Comparison of ENCODE assay signal across 5 worm cellular contexts in the genomic region with DNA sequence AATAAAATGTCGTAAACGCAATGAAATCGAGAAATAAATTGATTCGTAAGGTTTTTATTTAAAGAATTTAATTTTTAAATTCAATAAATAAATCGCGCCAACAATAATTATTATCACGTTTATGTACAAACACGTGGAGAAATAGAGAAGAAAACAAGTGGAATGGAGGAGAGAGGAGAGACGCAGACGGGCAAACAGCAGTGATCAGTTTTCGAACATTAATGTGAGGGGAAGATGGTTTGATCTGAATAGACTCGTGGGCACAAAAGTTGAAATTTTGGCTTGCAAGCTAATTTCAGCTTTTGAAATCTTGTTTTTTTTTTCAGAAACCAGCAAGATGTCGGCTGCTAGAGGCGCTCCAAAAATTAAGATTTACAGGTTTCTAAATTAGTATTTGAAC.
TF ChIP-seq lines count a peak whose summit lies in the region.

A gene (minus strand): TSS at position 323 of the 400 bp plus-strand sequence.

TF ChIP-seq in whole organism, L1 larva, 84 proteins besides CTCF, POLR2A, EP300 and RAD21 (continued from another document):
- TF ChIP-seq mep-1 (tag; optimal IDR thresholded peaks at IDR 0.05; lab: Kevin White, UChicago) (peak; percentile 53), tbx-2 (tag; optimal IDR thresholded peaks at IDR 0.05; lab: Kevin White, UChicago) (peak; percentile 26), mdl-1 (tag; optimal IDR thresholded peaks at IDR 0.05; lab: Kevin White, UChicago) (peak in 1 of 2 experiments; percentile 85), elt-2 (tag; optimal IDR thresholded peaks at IDR 0.05; lab: Kevin White, UChicago) (peak; percentile 51), nhr-28 (tag; optimal IDR thresholded peaks at IDR 0.05; lab: Kevin White, UChicago) (no peak), lin-35 (GFP tag; optimal IDR thresholded peaks at IDR 0.05; lab: Kevin White, UChicago) (peak in 1 of 2 experiments; percentile 67), elt-3 (tag; optimal IDR thresholded peaks at IDR 0.05; lab: Kevin White, UChicago) (peak in 2 of 6 experiments; percentile 50 to 71), C16A3.4 (tag; optimal IDR thresholded peaks at IDR 0.05; lab: Kevin White, UChicago) (peak; percentile 60), ztf-4 (tag; optimal IDR thresholded peaks at IDR 0.05; lab: Kevin White, UChicago) (peak; percentile 26), nhr-20 (tag; optimal IDR thresholded peaks at IDR 0.05; lab: Kevin White, UChicago) (peak; percentile 73), hlh-17 (GFP tag; optimal IDR thresholded peaks at IDR 0.05; lab: Kevin White, UChicago; ENCODE audit: borderline replicate concordance) (no peak), zip-4 (GFP tag; optimal IDR thresholded peaks at IDR 0.05; lab: Kevin White, UChicago) (no peak), nhr-237 (tag; optimal IDR thresholded peaks at IDR 0.05; lab: Kevin White, UChicago) (no peak), tlp-1 (tag; optimal IDR thresholded peaks at IDR 0.05; lab: Kevin White, UChicago) (no peak), nhr-90 (tag; optimal IDR thresholded peaks at IDR 0.05; lab: Kevin White, UChicago; ENCODE audit: poor library complexity) (peak; percentile 72), mef-2 (tag; optimal IDR thresholded peaks at IDR 0.05; lab: Kevin White, UChicago) (no peak), dpl-1 (GFP tag; optimal IDR thresholded peaks at IDR 0.05; lab: Kevin White, UChicago) (peak in 2 of 3 experiments; percentile 4 to 14), nhr-19 (GFP tag; conservative IDR thresholded peaks at IDR 0.05; lab: Robert Waterston, UW) (peak; percentile 50), ama-1 (optimal IDR thresholded peaks at IDR 0.05; lab: Kevin White, UChicago) (no peak), nhr-85 (tag; lab: Kevin White, UChicago) (peak; percentile 39), dsc-1 (tag; optimal IDR thresholded peaks at IDR 0.05; lab: Kevin White, UChicago) (peak; percentile 28)

TF ChIP-seq in whole organism, L2 larva, 48 proteins besides CTCF, POLR2A, EP300 and RAD21 (continued from another document and continues in another):
- no peak for TF ChIP-seq alr-1 (tag; optimal IDR thresholded peaks at IDR 0.05; lab: Kevin White, UChicago)
- TF ChIP-seq ama-1 (optimal IDR thresholded peaks at IDR 0.05; lab: Kevin White, UChicago), result no peak
- no peak for TF ChIP-seq unc-55 (GFP tag; optimal IDR thresholded peaks at IDR 0.05; lab: Kevin White, UChicago)
- TF ChIP-seq nhr-10 (tag; optimal IDR thresholded peaks at IDR 0.05; lab: Kevin White, UChicago), result no peak
- TF ChIP-seq C34F6.9 (tag; optimal IDR thresholded peaks at IDR 0.05; lab: Kevin White, UChicago), result no peak
- peak; percentile 90 for TF ChIP-seq sma-9 (GFP tag; optimal IDR thresholded peaks at IDR 0.05; lab: Kevin White, UChicago)
- TF ChIP-seq sma-9 (tag; optimal IDR thresholded peaks at IDR 0.05; lab: Kevin White, UChicago), result no peak
- no peak for TF ChIP-seq unc-62 (GFP tag; optimal IDR thresholded peaks at IDR 0.05; lab: Kevin White, UChicago)
- TF ChIP-seq ceh-82 (tag; optimal IDR thresholded peaks at IDR 0.05; lab: Kevin White, UChicago), result no peak
- TF ChIP-seq mbf-1 (tag; optimal IDR thresholded peaks at IDR 0.05; lab: Kevin White, UChicago), result no peak
- TF ChIP-seq mab-5 (tag; optimal IDR thresholded peaks at IDR 0.05; lab: Kevin White, UChicago), result no peak
- TF ChIP-seq skn-1 (tag; optimal IDR thresholded peaks at IDR 0.05; lab: Kevin White, UChicago), result no peak
- no peak for TF ChIP-seq nhr-11 (tag; optimal IDR thresholded peaks at IDR 0.05; lab: Kevin White, UChicago)
- no peak for TF ChIP-seq zag-1 (tag; optimal IDR thresholded peaks at IDR 0.05; lab: Kevin White, UChicago)
- TF ChIP-seq ceh-16 (tag; optimal IDR thresholded peaks at IDR 0.05; lab: Kevin White, UChicago), result no peak
- TF ChIP-seq nhr-129 (tag; optimal IDR thresholded peaks at IDR 0.05; lab: Kevin White, UChicago), result peak; percentile 12
- TF ChIP-seq sem-4 (tag; optimal IDR thresholded peaks at IDR 0.05; lab: Kevin White, UChicago), result no peak
- TF ChIP-seq nhr-12 (tag; optimal IDR thresholded peaks at IDR 0.05; lab: Kevin White, UChicago), result no peak
- no peak for TF ChIP-seq ztf-1 (GFP tag; conservative IDR thresholded peaks at IDR 0.05; lab: Robert Waterston, UW)
- TF ChIP-seq ztf-11 (tag; optimal IDR thresholded peaks at IDR 0.05; lab: Kevin White, UChicago), result no peak
- TF ChIP-seq R02D3.7 (tag; optimal IDR thresholded peaks at IDR 0.05; lab: Kevin White, UChicago), result no peak
- TF ChIP-seq lin-11 (tag; optimal IDR thresholded peaks at IDR 0.05; lab: Kevin White, UChicago), result no peak
- peak in 1 of 2 experiments; percentile 64 for TF ChIP-seq mdl-1 (tag; optimal IDR thresholded peaks at IDR 0.05; lab: Kevin White, UChicago)
- TF ChIP-seq blmp-1 (tag; optimal IDR thresholded peaks at IDR 0.05; lab: Kevin White, UChicago; ENCODE audit: insufficient read depth), result no peak
- TF ChIP-seq dmd-4 (tag; optimal IDR thresholded peaks at IDR 0.05; lab: Kevin White, UChicago), result no peak
- TF ChIP-seq ZK546.5 (tag; optimal IDR thresholded peaks at IDR 0.05; lab: Kevin White, UChicago), result no peak
- TF ChIP-seq aly-2 (tag; optimal IDR thresholded peaks at IDR 0.05; lab: Kevin White, UChicago), result no peak
- peak in 1 of 2 experiments; percentile 50 for TF ChIP-seq lsy-2 (tag; optimal IDR thresholded peaks at IDR 0.05; lab: Kevin White, UChicago)

TF ChIP-seq in whole organism, L3 larva, 47 proteins besides CTCF, POLR2A, EP300 and RAD21 (continued from another document):
- no peak for TF ChIP-seq R02D3.7 (tag; optimal IDR thresholded peaks at IDR 0.05; lab: Kevin White, UChicago)
- TF ChIP-seq lin-15B (tag; optimal IDR thresholded peaks at IDR 0.05; lab: Kevin White, UChicago), result no peak
- TF ChIP-seq eor-1 (tag; optimal IDR thresholded peaks at IDR 0.05; lab: Kevin White, UChicago), result no peak
- no peak for TF ChIP-seq ceh-16 (tag; optimal IDR thresholded peaks at IDR 0.05; lab: Kevin White, UChicago)
- no peak for TF ChIP-seq ceh-82 (tag; optimal IDR thresholded peaks at IDR 0.05; lab: Kevin White, UChicago)
- no peak for TF ChIP-seq nhr-12 (tag; optimal IDR thresholded peaks at IDR 0.05; lab: Kevin White, UChicago)
- TF ChIP-seq ztf-11 (tag; optimal IDR thresholded peaks at IDR 0.05; lab: Kevin White, UChicago), result no peak
- no peak for TF ChIP-seq nhr-25 (tag; optimal IDR thresholded peaks at IDR 0.05; lab: Kevin White, UChicago)
- no peak for TF ChIP-seq elt-3 (tag; optimal IDR thresholded peaks at IDR 0.05; lab: Kevin White, UChicago)
- no peak for TF ChIP-seq nhr-11 (tag; optimal IDR thresholded peaks at IDR 0.05; lab: Kevin White, UChicago)
- no peak for TF ChIP-seq egl-27 (tag; optimal IDR thresholded peaks at IDR 0.05; lab: Kevin White, UChicago)
- TF ChIP-seq pqm-1 (tag; optimal IDR thresholded peaks at IDR 0.05; lab: Kevin White, UChicago), result peak; percentile 86
- no peak for TF ChIP-seq aly-2 (tag; optimal IDR thresholded peaks at IDR 0.05; lab: Kevin White, UChicago)
- no peak for TF ChIP-seq nhr-67 (tag; optimal IDR thresholded peaks at IDR 0.05; lab: Kevin White, UChicago)
- no peak for TF ChIP-seq unc-39 (tag; optimal IDR thresholded peaks at IDR 0.05; lab: Kevin White, UChicago)
- no peak for TF ChIP-seq zag-1 (tag; optimal IDR thresholded peaks at IDR 0.05; lab: Kevin White, UChicago)
- no peak for TF ChIP-seq elt-1 (tag; optimal IDR thresholded peaks at IDR 0.05; lab: Kevin White, UChicago)
- TF ChIP-seq ZK546.5 (tag; optimal IDR thresholded peaks at IDR 0.05; lab: Kevin White, UChicago), result no peak
- TF ChIP-seq nhr-76 (tag; optimal IDR thresholded peaks at IDR 0.05; lab: Kevin White, UChicago), result no peak
- peak; percentile 63 for TF ChIP-seq elt-2 (tag; optimal IDR thresholded peaks at IDR 0.05; lab: Kevin White, UChicago)
- TF ChIP-seq fos-1 (tag; optimal IDR thresholded peaks at IDR 0.05; lab: Kevin White, UChicago), result no peak
- peak; percentile 26 for TF ChIP-seq nhr-23 (tag; optimal IDR thresholded peaks at IDR 0.05; lab: Kevin White, UChicago)
- TF ChIP-seq nhr-77 (tag; optimal IDR thresholded peaks at IDR 0.05; lab: Kevin White, UChicago), result no peak
- TF ChIP-seq mml-1 (tag; optimal IDR thresholded peaks at IDR 0.05; lab: Kevin White, UChicago), result no peak
- no peak for TF ChIP-seq fkh-10 (GFP tag; optimal IDR thresholded peaks at IDR 0.05; lab: Kevin White, UChicago)
- TF ChIP-seq tbx-2 (tag; optimal IDR thresholded peaks at IDR 0.05; lab: Kevin White, UChicago), result no peak
- TF ChIP-seq egl-5 (tag; optimal IDR thresholded peaks at IDR 0.05; lab: Kevin White, UChicago), result no peak
- no peak for TF ChIP-seq ztf-4 (tag; optimal IDR thresholded peaks at IDR 0.05; lab: Kevin White, UChicago)

TF ChIP-seq in whole organism, L4 larva, 104 proteins besides CTCF, POLR2A, EP300 and RAD21 (continued from another document and continues in another):
- TF ChIP-seq unc-62 (GFP tag; optimal IDR thresholded peaks at IDR 0.05 in 1 of 2; lab: Kevin White, UChicago), result no peak
- no peak for TF ChIP-seq unc-62 (tag; optimal IDR thresholded peaks at IDR 0.05; lab: Kevin White, UChicago)
- TF ChIP-seq mdt-29 (GFP tag; IDR thresholded peaks at IDR 0.05; lab: Robert Waterston, UW), result no peak
- TF ChIP-seq ces-1 (GFP tag; optimal IDR thresholded peaks at IDR 0.05; lab: Kevin White, UChicago), result no peak
- TF ChIP-seq F49E8.2 (tag; optimal IDR thresholded peaks at IDR 0.05; lab: Kevin White, UChicago; ENCODE audit: borderline replicate concordance), result no peak
- TF ChIP-seq F37D6.2 (tag; optimal IDR thresholded peaks at IDR 0.05; lab: Kevin White, UChicago), result no peak
- TF ChIP-seq lsy-2 (tag; optimal IDR thresholded peaks at IDR 0.05; lab: Kevin White, UChicago), result peak in 1 of 2 experiments; percentile 71
- TF ChIP-seq dve-1 (tag; optimal IDR thresholded peaks at IDR 0.05; lab: Kevin White, UChicago; ENCODE audit: insufficient read depth), result peak; percentile 94
- TF ChIP-seq aly-2 (tag; optimal IDR thresholded peaks at IDR 0.05; lab: Kevin White, UChicago), result no peak
- TF ChIP-seq nhr-111 (GFP tag; optimal IDR thresholded peaks at IDR 0.05; lab: Kevin White, UChicago), result no peak
- TF ChIP-seq set-16 (GFP tag; IDR thresholded peaks at IDR 0.05; lab: Robert Waterston, UW), result no peak
- no peak for TF ChIP-seq ama-1 (optimal IDR thresholded peaks at IDR 0.05; lab: Kevin White, UChicago)
- no peak for TF ChIP-seq jun-1 (tag; optimal IDR thresholded peaks at IDR 0.05; lab: Kevin White, UChicago)
- no peak for TF ChIP-seq daf-19 (GFP tag; conservative IDR thresholded peaks at IDR 0.05; lab: Robert Waterston, UW)
- no peak for TF ChIP-seq ZK337.2 (GFP tag; IDR thresholded peaks at IDR 0.05; lab: Robert Waterston, UW)
- no peak for TF ChIP-seq nhr-11 (tag; optimal IDR thresholded peaks at IDR 0.05; lab: Kevin White, UChicago)
- TF ChIP-seq ceh-20 (GFP tag; IDR thresholded peaks at IDR 0.05; lab: Robert Waterston, UW), result no peak
- TF ChIP-seq daf-12 (tag; optimal IDR thresholded peaks at IDR 0.05; lab: Kevin White, UChicago), result no peak
- no peak for TF ChIP-seq gei-8 (GFP tag; optimal IDR thresholded peaks at IDR 0.05; lab: Kevin White, UChicago)
- no peak for TF ChIP-seq lin-13 (GFP tag; optimal IDR thresholded peaks at IDR 0.05; lab: Kevin White, UChicago)
- no peak for TF ChIP-seq nhr-41 (GFP tag; IDR thresholded peaks at IDR 0.05; lab: Robert Waterston, UW)
- no peak for TF ChIP-seq cey-2 (tag; optimal IDR thresholded peaks at IDR 0.05; lab: Kevin White, UChicago; ENCODE audit: borderline replicate concordance, insufficient read depth)
- TF ChIP-seq lin-15B (tag; optimal IDR thresholded peaks at IDR 0.05; lab: Kevin White, UChicago), result no peak
- TF ChIP-seq Y75B8A.6 (GFP tag; IDR thresholded peaks at IDR 0.05; lab: Robert Waterston, UW), result no peak; the same call in 1 of the 2 replicates
- TF ChIP-seq dmd-6 (GFP tag; IDR thresholded peaks at IDR 0.05; lab: Robert Waterston, UW), result peak; percentile 80
- TF ChIP-seq nhr-25 (tag; optimal IDR thresholded peaks at IDR 0.05; lab: Kevin White, UChicago; ENCODE audit: borderline replicate concordance, insufficient read depth), result no peak
- no peak for TF ChIP-seq fos-1 (tag; optimal IDR thresholded peaks at IDR 0.05; lab: Kevin White, UChicago)
- TF ChIP-seq lin-1 (GFP tag; IDR thresholded peaks at IDR 0.05; lab: Robert Waterston, UW), result peak; percentile 46; the same call in 1 of the 2 replicates
- no peak for TF ChIP-seq lir-3 (tag; optimal IDR thresholded peaks at IDR 0.05; lab: Kevin White, UChicago)
- no peak for TF ChIP-seq ceh-28 (tag; optimal IDR thresholded peaks at IDR 0.05; lab: Kevin White, UChicago)
- TF ChIP-seq dmd-9 (GFP tag; IDR thresholded peaks at IDR 0.05; lab: Robert Waterston, UW), result no peak
- TF ChIP-seq attf-4 (tag; optimal IDR thresholded peaks at IDR 0.05; lab: Kevin White, UChicago), result no peak

TF ChIP-seq in whole organism, young adult, 124 proteins besides CTCF, POLR2A, EP300 and RAD21 (continued from another document and continues in another):
- TF ChIP-seq ceh-40 (GFP tag; IDR thresholded peaks at IDR 0.05; lab: Robert Waterston, UW) (no peak), tbp1 (GFP tag; optimal IDR thresholded peaks at IDR 0.05; lab: Kevin White, UChicago) (peak; percentile 13), egl-44 (GFP tag; IDR thresholded peaks at IDR 0.05; lab: Robert Waterston, UW) (0 out of 2 replicates have a peak, but pooled peaks have one; percentile 38), F39B2.1 (GFP tag; IDR thresholded peaks at IDR 0.05; lab: Robert Waterston, UW) (no peak), ceh-27 (GFP tag; optimal IDR thresholded peaks at IDR 0.05; lab: Kevin White, UChicago) (no peak), madf-10 (tag; optimal IDR thresholded peaks at IDR 0.05; lab: Kevin White, UChicago) (no peak), Y79H2A.3 (GFP tag; conservative IDR thresholded peaks at IDR 0.05; lab: Robert Waterston, UW) (no peak), Y95B8A.8 (GFP tag; IDR thresholded peaks at IDR 0.05; lab: Robert Waterston, UW) (no peak), aptf-3 (GFP tag; IDR thresholded peaks at IDR 0.05; lab: Robert Waterston, UW) (no peak), ztf-3 (GFP tag; optimal IDR thresholded peaks at IDR 0.05; lab: Kevin White, UChicago) (no peak), dpff-1 (tag; optimal IDR thresholded peaks at IDR 0.05; lab: Kevin White, UChicago) (no peak), bed-1 (GFP tag; IDR thresholded peaks at IDR 0.05; lab: Robert Waterston, UW) (no peak), snpc-4 (GFP tag; optimal IDR thresholded peaks at IDR 0.05; lab: Kevin White, UChicago) (no peak), snpc-4 (tag; optimal IDR thresholded peaks at IDR 0.05; lab: Kevin White, UChicago) (peak in 3 of 4 experiments; percentile 21 to 72 (median 65)), akir-1 (GFP tag; optimal IDR thresholded peaks at IDR 0.05; lab: Kevin White, UChicago) (no peak), mes-4 (tag; optimal IDR thresholded peaks at IDR 0.05; lab: Kevin White, UChicago) (no peak), ztf-22 (GFP tag; optimal IDR thresholded peaks at IDR 0.05; lab: Kevin White, UChicago) (no peak), ets-4 (GFP tag; optimal IDR thresholded peaks at IDR 0.05; lab: Kevin White, UChicago) (no peak), Y67H2A.10 (GFP tag; conservative IDR thresholded peaks at IDR 0.05; lab: Robert Waterston, UW) (no peak), nhr-179 (tag; optimal IDR thresholded peaks at IDR 0.05; lab: Kevin White, UChicago) (no peak), madf-3 (GFP tag; IDR thresholded peaks at IDR 0.05; lab: Robert Waterston, UW) (no peak), lsy-27 (tag; optimal IDR thresholded peaks at IDR 0.05; lab: Kevin White, UChicago; ENCODE audit: borderline replicate concordance, insufficient read depth) (no peak), ceh-58 (GFP tag; IDR thresholded peaks at IDR 0.05; lab: Robert Waterston, UW) (no peak), F57A8.1 (GFP tag; optimal IDR thresholded peaks at IDR 0.05; lab: Kevin White, UChicago) (no peak), nhr-80 (tag; optimal IDR thresholded peaks at IDR 0.05; lab: Kevin White, UChicago) (peak; percentile 69), F57C9.4 (tag; optimal IDR thresholded peaks at IDR 0.05; lab: Kevin White, UChicago) (no peak), hsf-1 (GFP tag; IDR thresholded peaks at IDR 0.05; lab: Robert Waterston, UW) (no peak), lin-40 (tag; optimal IDR thresholded peaks at IDR 0.05; lab: Kevin White, UChicago) (peak; percentile 37), athp-1 (tag; optimal IDR thresholded peaks at IDR 0.05; lab: Kevin White, UChicago) (no peak), madf-6 (GFP tag; IDR thresholded peaks at IDR 0.05; lab: Robert Waterston, UW) (no peak), Y53F4B.3 (GFP tag; IDR thresholded peaks at IDR 0.05; lab: Robert Waterston, UW) (no peak), let-607 (tag; optimal IDR thresholded peaks at IDR 0.05; lab: Kevin White, UChicago) (peak in 1 of 2 experiments; percentile 65), fkh-3 (tag; optimal IDR thresholded peaks at IDR 0.05; lab: Kevin White, UChicago) (no peak), attf-3 (GFP tag; conservative IDR thresholded peaks at IDR 0.05; lab: Robert Waterston, UW) (no peak), lin-35 (GFP tag; optimal IDR thresholded peaks at IDR 0.05; lab: Kevin White, UChicago) (no peak), hmg-1.2 (GFP tag; IDR thresholded peaks at IDR 0.05; lab: Robert Waterston, UW) (peak; percentile 77), ztf-6 (GFP tag; IDR thresholded peaks at IDR 0.05; lab: Robert Waterston, UW) (no peak)
